Fruit fly (Drosophila melanogaster): ENCODE results near the gene CG6026.

CG6026 gene

dm6 chr3R:19073002-19073401 lies 39.7 kb downstream of the CG6026 start (continued):
- peak; percentile 75 for TF ChIP-seq Blimp-1 (GFP tag; optimal IDR thresholded peaks at IDR 0.05)
- peak; percentile 44 for TF ChIP-seq ap (GFP tag; IDR thresholded peaks at IDR 0.05)
- TF ChIP-seq tap (tag; optimal IDR thresholded peaks at IDR 0.05) = peak; percentile 70
- TF ChIP-seq abd-A (tag; optimal IDR thresholded peaks at IDR 0.05) = no peak
- peak; percentile 77 for TF ChIP-seq Med (GFP tag)
- peak; percentile 34 for TF ChIP-seq CG16863 (GFP tag; optimal IDR thresholded peaks at IDR 0.05)
- TF ChIP-seq CG17361 (GFP tag; IDR thresholded peaks at IDR 0.05) = peak; percentile 83
- no peak for TF ChIP-seq Bgb (GFP tag; IDR thresholded peaks at IDR 0.05; ENCODE audit: partially characterized antibody)
- peak; percentile 51; the same call in 1 of the 2 replicates for TF ChIP-seq CG32772 (GFP tag; IDR thresholded peaks at IDR 0.05)
- peak; percentile 71; the same call in 1 of the 2 replicates for TF ChIP-seq ara (GFP tag; IDR thresholded peaks at IDR 0.05)
- TF ChIP-seq CG1529 (GFP tag; optimal IDR thresholded peaks at IDR 0.05) = peak; percentile 66
- peak; percentile 67 for TF ChIP-seq ATbp (GFP tag; optimal IDR thresholded peaks at IDR 0.05)
- peak; percentile 44; the same call in 1 of the 2 replicates for TF ChIP-seq ro (GFP tag; IDR thresholded peaks at IDR 0.05)
- no peak for TF ChIP-seq Dbx (GFP tag; IDR thresholded peaks at IDR 0.05)
- TF ChIP-seq Awh (GFP tag; IDR thresholded peaks at IDR 0.05) = 0 out of 2 replicates have a peak, but pooled peaks have one; percentile 52
- TF ChIP-seq Spps (tag; optimal IDR thresholded peaks at IDR 0.05) = peak; percentile 38
- peak; percentile 0 for TF ChIP-seq CG13775 (GFP tag; optimal IDR thresholded peaks at IDR 0.05)
- peak; percentile 59 for TF ChIP-seq CG1603 (tag; optimal IDR thresholded peaks at IDR 0.05)
- peak; percentile 50 for TF ChIP-seq CG10209 (GFP tag; optimal IDR thresholded peaks at IDR 0.05)
- TF ChIP-seq otp (GFP tag; IDR thresholded peaks at IDR 0.05) = peak; percentile 32; the same call in 1 of the 3 replicates
- TF ChIP-seq unpg (GFP tag; optimal IDR thresholded peaks at IDR 0.05) = peak; percentile 64
- no peak for TF ChIP-seq Trl (optimal IDR thresholded peaks at IDR 0.05)
- TF ChIP-seq Trl (GFP tag; optimal IDR thresholded peaks at IDR 0.05) = peak; percentile 8
- TF ChIP-seq schlank (tag; optimal IDR thresholded peaks at IDR 0.05) = no peak
- TF ChIP-seq dpn (GFP tag; optimal IDR thresholded peaks at IDR 0.05) = peak in 1 of 2 experiments; percentile 28
- TF ChIP-seq twi (tag; optimal IDR thresholded peaks at IDR 0.05) = peak; percentile 22
- TF ChIP-seq Gsc (GFP tag; IDR thresholded peaks at IDR 0.05) = 0 out of 2 replicates have a peak, but pooled peaks have one; percentile 7
- peak; percentile 26 for TF ChIP-seq org-1 (GFP tag; optimal IDR thresholded peaks at IDR 0.05)
- TF ChIP-seq gem (tag; optimal IDR thresholded peaks at IDR 0.05) = peak; percentile 74
- TF ChIP-seq CG6765 (GFP tag; optimal IDR thresholded peaks at IDR 0.05) = no peak
- TF ChIP-seq Optix (GFP tag; IDR thresholded peaks at IDR 0.05) = peak; percentile 48; the same call in 1 of the 3 replicates
- peak; percentile 11 for TF ChIP-seq CG8359 (GFP tag; optimal IDR thresholded peaks at IDR 0.05; ENCODE audit: borderline replicate concordance)
- TF ChIP-seq ranshi (GFP tag; IDR thresholded peaks at IDR 0.05) = peak; percentile 47; the same call in 1 of the 2 replicates
- no peak for TF ChIP-seq onecut (GFP tag; IDR thresholded peaks at IDR 0.05)
- TF ChIP-seq CG2202 (tag; optimal IDR thresholded peaks at IDR 0.05) = peak; percentile 22
- peak; percentile 33 for TF ChIP-seq Ets65A (GFP tag)
- TF ChIP-seq sens-2 (GFP tag; IDR thresholded peaks at IDR 0.05) = peak; percentile 41; the same call in 1 of the 2 replicates
- TF ChIP-seq CG9727 (GFP tag; optimal IDR thresholded peaks at IDR 0.05) = peak; percentile 63
- TF ChIP-seq CoRest (tag; optimal IDR thresholded peaks at IDR 0.05) = peak; percentile 49
- TF ChIP-seq CG10959 (GFP tag; IDR thresholded peaks at IDR 0.05) = peak; percentile 46; the same call in 1 of the 2 replicates
- TF ChIP-seq az2 (GFP tag; optimal IDR thresholded peaks at IDR 0.05) = peak; percentile 46
- peak; percentile 47 for TF ChIP-seq CG10267 (tag; optimal IDR thresholded peaks at IDR 0.05)
- TF ChIP-seq CG33557 (GFP tag; optimal IDR thresholded peaks at IDR 0.05) = peak; percentile 13
- peak; percentile 52 for TF ChIP-seq CG8924 (tag; optimal IDR thresholded peaks at IDR 0.05)
- TF ChIP-seq CG4424 (GFP tag; optimal IDR thresholded peaks at IDR 0.05) = peak; percentile 67
- peak; percentile 40; the same call in 1 of the 2 replicates for TF ChIP-seq H2.0 (GFP tag; IDR thresholded peaks at IDR 0.05)
- TF ChIP-seq CG9437 (GFP tag; optimal IDR thresholded peaks at IDR 0.05) = peak; percentile 37
- TF ChIP-seq odd (GFP tag; optimal IDR thresholded peaks at IDR 0.05) = peak; percentile 1
- peak; percentile 92 for TF ChIP-seq sens (GFP tag)
- peak; percentile 17 for TF ChIP-seq CG15269 (tag; optimal IDR thresholded peaks at IDR 0.05)
- peak; percentile 15 for TF ChIP-seq Jarid2 (GFP tag; optimal IDR thresholded peaks at IDR 0.05)
